Worm (Caenorhabditis elegans): ENCODE data around the gene srbc-82.
A peak's percentile ranks its signal among the peaks of the same experiment; 100 is the strongest.

Gene srbc-82

ce11 chrV:16271121-16271520 lies 29.3 kb upstream of the srbc-82 start, which contains the start of gene T13F3.6:
TSS of gene T13F3.6 (minus strand) at chrV:16271221.
- TF ChIP-seq bed-3 (GFP tag; optimal IDR thresholded peaks at IDR 0.05) (no peak), unc-120 (tag; optimal IDR thresholded peaks at IDR 0.05; ENCODE audit: poor library complexity, severe bottlenecking) (no peak), M03D4.4 (tag; optimal IDR thresholded peaks at IDR 0.05) (no peak), drap-1 (GFP tag; optimal IDR thresholded peaks at IDR 0.05) (no peak), ceh-83 (GFP tag; optimal IDR thresholded peaks at IDR 0.05) (no peak), nhr-2 (tag; optimal IDR thresholded peaks at IDR 0.05) (no peak), lin-32 (GFP tag; optimal IDR thresholded peaks at IDR 0.05) (no peak), elt-3 (tag; optimal IDR thresholded peaks at IDR 0.05) (no peak), sem-2 (GFP tag; optimal IDR thresholded peaks at IDR 0.05) (no peak), mep-1 (tag; optimal IDR thresholded peaks at IDR 0.05) (no peak), ztf-11 (tag; optimal IDR thresholded peaks at IDR 0.05) (no peak), unc-39 (tag; optimal IDR thresholded peaks at IDR 0.05) (no peak), cnd-1 (tag; optimal IDR thresholded peaks at IDR 0.05) (no peak), zip-8 (tag; optimal IDR thresholded peaks at IDR 0.05) (no peak), nhr-76 (tag; optimal IDR thresholded peaks at IDR 0.05) (no peak)

- no peak for TF ChIP-seq elt-1 (tag; optimal IDR thresholded peaks at IDR 0.05; ENCODE audit: borderline replicate concordance, insufficient read depth)
- no peak for TF ChIP-seq nhr-237 (tag; optimal IDR thresholded peaks at IDR 0.05)
- TF ChIP-seq tbx-8 (GFP tag; optimal IDR thresholded peaks at IDR 0.05), result no peak
- TF ChIP-seq drap-1 (GFP tag; optimal IDR thresholded peaks at IDR 0.05), result no peak
- TF ChIP-seq unc-39 (tag; optimal IDR thresholded peaks at IDR 0.05), result no peak
- TF ChIP-seq unc-120 (tag; optimal IDR thresholded peaks at IDR 0.05; ENCODE audit: poor library complexity, severe bottlenecking), result no peak
- TF ChIP-seq lin-32 (GFP tag; optimal IDR thresholded peaks at IDR 0.05), result no peak
- TF ChIP-seq cnd-1 (tag; optimal IDR thresholded peaks at IDR 0.05), result no peak
- no peak for TF ChIP-seq ceh-43 (GFP tag; optimal IDR thresholded peaks at IDR 0.05)
- TF ChIP-seq mab-5 (tag; optimal IDR thresholded peaks at IDR 0.05), result no peak
- no peak for TF ChIP-seq nhr-2 (tag; optimal IDR thresholded peaks at IDR 0.05)
- TF ChIP-seq sptf-1 (tag; optimal IDR thresholded peaks at IDR 0.05), result no peak
- TF ChIP-seq zip-8 (tag; optimal IDR thresholded peaks at IDR 0.05), result no peak
- no peak for TF ChIP-seq snpc-4 (tag; optimal IDR thresholded peaks at IDR 0.05)
- TF ChIP-seq blmp-1 (tag; optimal IDR thresholded peaks at IDR 0.05), result no peak
- no peak for TF ChIP-seq sem-2 (GFP tag; optimal IDR thresholded peaks at IDR 0.05)
- no peak for TF ChIP-seq nhr-76 (tag; optimal IDR thresholded peaks at IDR 0.05)
- TF ChIP-seq mls-2 (tag; optimal IDR thresholded peaks at IDR 0.05), result no peak
These were observed 25.0 kb upstream of the srbc-82 start, which contains the start of gene pacl-1 for ce11 chrV:16275347-16275746. TSS of gene pacl-1 (minus strand) at chrV:16275447.

- TF ChIP-seq pha-4 (tag; optimal IDR thresholded peaks at IDR 0.05), result no peak
- TF ChIP-seq ceh-39 (tag; optimal IDR thresholded peaks at IDR 0.05), result no peak
These were observed 22.5 kb upstream of the srbc-82 start, which contains the start of gene cyp-37B1 for ce11 chrV:16277918-16278317. TSS of gene cyp-37B1 (plus strand) at chrV:16278116.

- TF ChIP-seq ces-1 (GFP tag; optimal IDR thresholded peaks at IDR 0.05) (no peak), elt-1 (tag; optimal IDR thresholded peaks at IDR 0.05; ENCODE audit: borderline replicate concordance, insufficient read depth) (peak; percentile 63), snpc-4 (tag; optimal IDR thresholded peaks at IDR 0.05) (no peak), pha-4 (tag; optimal IDR thresholded peaks at IDR 0.05) (no peak)
These were observed 18.2 kb upstream of the srbc-82 start, which contains the start of gene F28G4.2 for ce11 chrV:16282147-16282546. TSS of gene F28G4.2 (minus strand) at chrV:16282321.

ce11 chrV:16285794-16286193 lies 14.6 kb upstream of the srbc-82 start, which contains the start of gene F28G4.4:
TSS of gene F28G4.4 (minus strand) at chrV:16285894.
- TF ChIP-seq lin-13 (tag; optimal IDR thresholded peaks at IDR 0.05), result no peak
- TF ChIP-seq unc-39 (tag; optimal IDR thresholded peaks at IDR 0.05), result no peak
- TF ChIP-seq flh-1 (GFP tag; optimal IDR thresholded peaks at IDR 0.05), result no peak
- TF ChIP-seq lin-32 (GFP tag; optimal IDR thresholded peaks at IDR 0.05), result no peak
- TF ChIP-seq M03D4.4 (tag; optimal IDR thresholded peaks at IDR 0.05), result no peak
- TF ChIP-seq ces-1 (GFP tag; optimal IDR thresholded peaks at IDR 0.05), result no peak
- TF ChIP-seq lsy-2 (tag; optimal IDR thresholded peaks at IDR 0.05), result no peak

- TF ChIP-seq elt-3 (tag; optimal IDR thresholded peaks at IDR 0.05), result no peak
These were observed 12.8 kb upstream of the srbc-82 start, which contains the start of gene F28G4.3 for ce11 chrV:16287619-16288018. TSS of gene F28G4.3 (minus strand) at chrV:16287719.

Data from whole organism, mixed stage, embryonic.